Worm (Caenorhabditis elegans) whole organism, L1 larva: ENCODE results near the gene M04B2.6.
A peak's percentile ranks its signal among the peaks of the same experiment; 100 is the strongest.

ENCODE experiments used
- blmp-1 ChIP-seq: fragments of 150-350 bp; optimal IDR thresholded peaks from 2 replicates; lab custom pipeline; 2014; ENCODE audit warnings: missing biosample characterization, missing genetic modification characterization
- ceh-82 ChIP-seq, 3 experiments: fragments of 150-350 bp in 1 of 3; sonication (generic microtip) in 2 of 3; optimal IDR thresholded peaks; 2 replicates each; lab custom pipeline; 2014 to 2017; ENCODE audit warnings: missing biosample characterization in 3 of 3, missing genetic modification characterization in 3 of 3
- ceh-88 ChIP-seq: fragments of 200-800 bp; sonication (Bioruptor generic); IDR thresholded peaks from 2 replicates; pipeline ENCODE4 v1.3.6; 2022; ENCODE audit warnings: missing genetic modification characterization, missing compliant biosample characterization
- dpl-1 ChIP-seq, 3 experiments: fragments of 150-350 bp in 2 of 3; sonication (generic microtip) in 1 of 3; optimal IDR thresholded peaks; 2 replicates each; lab custom pipeline; 2014 to 2017; ENCODE audit warnings: missing biosample characterization in 3 of 3, missing genetic modification characterization in 3 of 3, missing genetic modification reagents in 3 of 3
- egl-27 ChIP-seq, 2 experiments: fragments of 150-350 bp in 1 of 2; sonication (generic microtip); optimal IDR thresholded peaks; 3 replicates each; lab custom pipeline; 2017 to 2018; ENCODE audit warnings: missing biosample characterization in 2 of 2, missing genetic modification characterization in 2 of 2, missing genetic modification reagents in 2 of 2
- fkh-4 ChIP-seq: sonication (generic microtip); optimal IDR thresholded peaks from 2 replicates; lab custom pipeline; 2016; ENCODE audit warnings: missing compliant biosample characterization, missing genetic modification characterization, borderline replicate concordance
- lin-15B ChIP-seq: fragments of 150-350 bp; sonication (generic microtip); optimal IDR thresholded peaks from 3 replicates; lab custom pipeline; 2014; ENCODE audit warnings: missing biosample characterization, missing genetic modification characterization
- nhr-11 ChIP-seq: fragments of 150-350 bp; optimal IDR thresholded peaks from 2 replicates; lab custom pipeline; 2014; ENCODE audit warnings: missing biosample characterization, missing genetic modification characterization
- skn-1 ChIP-seq: fragments of 150-350 bp; optimal IDR thresholded peaks from 2 replicates; lab custom pipeline; 2014; ENCODE audit warnings: missing biosample characterization, missing genetic modification characterization
- tbx-2 ChIP-seq: sonication (generic microtip); optimal IDR thresholded peaks from 2 replicates; lab custom pipeline; 2016; ENCODE audit warnings: missing genetic modification characterization, missing compliant biosample characterization
- tlp-1 ChIP-seq: fragments of 150-350 bp; optimal IDR thresholded peaks from 2 replicates; lab custom pipeline; 2014; ENCODE audit warnings: missing biosample characterization, missing genetic modification characterization
- unc-62 ChIP-seq: fragments of 150-350 bp; optimal IDR thresholded peaks from 2 replicates; lab custom pipeline; 2014; ENCODE audit warnings: missing biosample characterization, missing genetic modification reagents, missing genetic modification characterization
- xbp-1 ChIP-seq: sonication (generic microtip); optimal IDR thresholded peaks from 2 replicates; lab custom pipeline; 2016; ENCODE audit warnings: missing genetic modification characterization, missing compliant biosample characterization
- ztf-4 ChIP-seq: fragments of 150-350 bp; optimal IDR thresholded peaks from 2 replicates; lab custom pipeline; 2014; ENCODE audit warnings: missing biosample characterization, missing genetic modification characterization

- TF ChIP-seq dpl-1 (GFP tag; optimal IDR thresholded peaks at IDR 0.05; lab: Kevin White, UChicago) (peak in 1 of 3 experiments; percentile 3), ceh-82 (tag; optimal IDR thresholded peaks at IDR 0.05; lab: Kevin White, UChicago) (no peak), tbx-2 (tag; lab: Kevin White, UChicago) (peak; percentile 25), egl-27 (tag; optimal IDR thresholded peaks at IDR 0.05; lab: Kevin White, UChicago) (no peak), unc-62 (GFP tag; lab: Kevin White, UChicago) (no peak), lin-15B (no peak), fkh-4 (tag; lab: Kevin White, UChicago) (no peak), ceh-88 (GFP tag; lab: Robert Waterston, UW) (no peak), blmp-1 (tag; lab: Kevin White, UChicago) (peak; percentile 94), tlp-1 (tag; lab: Kevin White, UChicago) (no peak), ztf-4 (tag; lab: Kevin White, UChicago) (no peak), nhr-11 (no peak), xbp-1 (tag; lab: Kevin White, UChicago) (no peak), skn-1 (tag; lab: Kevin White, UChicago) (no peak)
Measured at ce11 chrIV:11491422-11491821, 19.1 kb downstream of the M04B2.6 start.
